Fruit fly (Drosophila melanogaster) whole organism, embryonic: Measurements from ENCODE around the gene CG13390.
A peak's percentile ranks its signal among the peaks of the same experiment; 100 is the strongest.

Experiments used
- Abd-B ChIP-seq: fragments of 200-800 bp; sonication (Bioruptor generic); optimal IDR thresholded peaks from 2 replicates; lab custom pipeline; 2018; ENCODE audit warnings: missing biosample characterization, mild to moderate bottlenecking, missing genetic modification characterization, moderate library complexity
- Bteb2 ChIP-seq: fragments of 200-800 bp; sonication (Bioruptor generic); optimal IDR thresholded peaks from 2 replicates; lab custom pipeline; 2016; ENCODE audit warnings: missing biosample characterization, missing genetic modification characterization
- CG10274 ChIP-seq: fragments of 200-800 bp; sonication (Bioruptor generic); optimal IDR thresholded peaks from 3 replicates; lab custom pipeline; 2017; ENCODE audit warnings: missing biosample characterization, mild to moderate bottlenecking, missing genetic modification characterization
- CG10654 ChIP-seq: fragments of 200-800 bp; sonication (Bioruptor generic); optimal IDR thresholded peaks from 2 replicates; lab custom pipeline; 2016; ENCODE audit warnings: missing biosample characterization, missing genetic modification characterization
- CG11695 ChIP-seq: fragments of 200-800 bp; sonication (Bioruptor generic); IDR thresholded peaks from 3 replicates; pipeline ENCODE4 v1.3.6; 2022; ENCODE audit warnings: missing biosample characterization, missing genetic modification characterization
- CG16779 ChIP-seq: fragments of 200-800 bp; sonication (Bioruptor generic); IDR thresholded peaks from 2 replicates; pipeline ENCODE4 v1.3.6; 2022; ENCODE audit warnings: missing biosample characterization, missing genetic modification characterization
- CG16863 ChIP-seq: fragments of 200-800 bp; sonication (Bioruptor generic); optimal IDR thresholded peaks from 3 replicates; lab custom pipeline; 2016; ENCODE audit warnings: missing biosample characterization, missing genetic modification characterization
- CG17328 ChIP-seq: fragments of 200-800 bp; sonication (Bioruptor generic); IDR thresholded peaks from 2 replicates; pipeline ENCODE4 v1.3.6; 2022; ENCODE audit warnings: missing biosample characterization, missing genetic modification characterization
- CG17568 ChIP-seq: fragments of 200-800 bp; sonication (Bioruptor generic); optimal IDR thresholded peaks from 2 replicates; lab custom pipeline; 2018; ENCODE audit warnings: missing biosample characterization, mild to moderate bottlenecking, missing genetic modification characterization, moderate library complexity
- CG18011 ChIP-seq: fragments of 200-800 bp; sonication (Bioruptor generic); optimal IDR thresholded peaks from 2 replicates; lab custom pipeline; 2017; ENCODE audit warnings: missing biosample characterization, missing genetic modification characterization, mild to moderate bottlenecking, moderate library complexity, missing genotype
- CG30403 ChIP-seq: fragments of 200-800 bp; sonication (Bioruptor generic); optimal IDR thresholded peaks from 3 replicates; lab custom pipeline; 2016; ENCODE audit warnings: missing biosample characterization, missing genetic modification characterization
- CG3065 ChIP-seq: fragments of 200-800 bp; sonication (Bioruptor generic); optimal IDR thresholded peaks from 2 replicates; lab custom pipeline; 2016; ENCODE audit warnings: missing biosample characterization, missing genetic modification characterization
- CG4328 ChIP-seq: fragments of 200-800 bp; sonication (Bioruptor generic); optimal IDR thresholded peaks from 3 replicates; lab custom pipeline; 2017; ENCODE audit warnings: missing biosample characterization, missing genetic modification reagents, missing genetic modification characterization
- CG6654 ChIP-seq: fragments of 200-800 bp; sonication (Bioruptor generic); optimal IDR thresholded peaks from 2 replicates; lab custom pipeline; 2017; ENCODE audit warnings: missing biosample characterization, mild to moderate bottlenecking, missing genetic modification characterization
- CG7357 ChIP-seq: fragments of 200-800 bp; sonication (Bioruptor generic); IDR thresholded peaks from 3 replicates; pipeline ENCODE4 v1.3.6; 2022; ENCODE audit warnings: missing biosample characterization, missing genetic modification characterization
- CG7745 ChIP-seq: fragments of 200-800 bp; sonication (Bioruptor generic); optimal IDR thresholded peaks from 2 replicates; lab custom pipeline; 2018; ENCODE audit warnings: missing biosample characterization, mild to moderate bottlenecking, missing genetic modification characterization, moderate library complexity
- CG9876 ChIP-seq: fragments of 200-800 bp; sonication (Bioruptor generic); optimal IDR thresholded peaks from 2 replicates; lab custom pipeline; 2016; ENCODE audit warnings: missing biosample characterization, missing genetic modification characterization
- CrebB ChIP-seq: fragments of 200-800 bp; sonication (Bioruptor generic); optimal IDR thresholded peaks from 3 replicates; lab custom pipeline; 2018; ENCODE audit warnings: missing biosample characterization, mild to moderate bottlenecking, missing genetic modification characterization
- E2f1 ChIP-seq: fragments of 200-800 bp; sonication (Bioruptor generic); IDR thresholded peaks from 2 replicates; pipeline ENCODE4 v1.3.6; 2022; ENCODE audit warnings: missing biosample characterization, missing genetic modification characterization
- Gug ChIP-seq: fragments of 200-800 bp; sonication (Bioruptor generic); IDR thresholded peaks from 4 replicates; pipeline ENCODE4 v1.3.6; 2022; ENCODE audit warnings: missing biosample characterization, missing genetic modification characterization
- H2.0 ChIP-seq: fragments of 200-800 bp; sonication (Bioruptor generic); IDR thresholded peaks from 2 replicates; pipeline ENCODE4 v1.3.6; 2022; ENCODE audit warnings: missing biosample characterization, missing genetic modification characterization
- HmgZ ChIP-seq: fragments of 200-800 bp; sonication (Bioruptor generic); optimal IDR thresholded peaks from 2 replicates; lab custom pipeline; 2018; ENCODE audit warnings: missing biosample characterization, mild to moderate bottlenecking, missing genetic modification characterization
- Lim3 ChIP-seq: fragments of 200-800 bp; sonication (Bioruptor generic); IDR thresholded peaks from 2 replicates; pipeline ENCODE4 v1.3.6; 2022; ENCODE audit warnings: missing biosample characterization, missing genetic modification characterization
- Mad ChIP-seq: fragments of 200-800 bp; sonication (Bioruptor generic); optimal IDR thresholded peaks from 2 replicates; lab custom pipeline; 2016; ENCODE audit warnings: missing biosample characterization, missing genetic modification characterization
- Mes4 ChIP-seq: fragments of 200-800 bp; sonication (Bioruptor generic); optimal IDR thresholded peaks from 2 replicates; lab custom pipeline; 2016; ENCODE audit warnings: missing biosample characterization, missing genetic modification characterization
- Mrtf ChIP-seq: fragments of 200-800 bp; sonication (Bioruptor generic); IDR thresholded peaks from 3 replicates; pipeline ENCODE4 v1.3.6; 2022; ENCODE audit warnings: missing biosample characterization, missing genetic modification characterization
- Nf-YC ChIP-seq: fragments of 200-800 bp; optimal IDR thresholded peaks from 3 replicates; lab custom pipeline; 2019; ENCODE audit warnings: missing biosample characterization, mild to moderate bottlenecking, missing genetic modification characterization, moderate library complexity
- Rfx ChIP-seq: fragments of 200-800 bp; sonication (Bioruptor generic); IDR thresholded peaks from 2 replicates; pipeline ENCODE4 v1.3.6; 2022; ENCODE audit warnings: missing biosample characterization, missing genetic modification characterization
- Scr ChIP-seq: fragments of 200-800 bp; sonication (Bioruptor generic); IDR thresholded peaks from 2 replicates; pipeline ENCODE4 v1.3.6; 2022; ENCODE audit warnings: missing biosample characterization, missing genetic modification characterization; ENCODE audit not compliant: partially characterized antibody
- Spps ChIP-seq: fragments of 200-800 bp; sonication (Bioruptor generic); optimal IDR thresholded peaks from 2 replicates; lab custom pipeline; 2018; ENCODE audit warnings: missing biosample characterization, mild to moderate bottlenecking, missing genetic modification characterization
- al ChIP-seq: fragments of 200-800 bp; sonication (Bioruptor generic); IDR thresholded peaks from 2 replicates; pipeline ENCODE4 v1.3.6; 2022; ENCODE audit warnings: missing biosample characterization, missing genetic modification characterization
- ap ChIP-seq: fragments of 200-800 bp; sonication (Bioruptor generic); IDR thresholded peaks from 2 replicates; pipeline ENCODE4 v1.3.6; 2022; ENCODE audit warnings: missing biosample characterization, missing genetic modification characterization
- chif ChIP-seq, 2 experiments: fragments of 200-800 bp; sonication (Bioruptor generic); optimal IDR thresholded peaks; 3 replicates each; lab custom pipeline; 2016; ENCODE audit warnings: missing biosample characterization in 2 of 2, missing genetic modification characterization in 2 of 2
- dpn ChIP-seq, 2 experiments: fragments of 200-800 bp; sonication (Bioruptor generic); optimal IDR thresholded peaks; 3 replicates each; lab custom pipeline; 2016; ENCODE audit warnings: missing biosample characterization in 2 of 2, missing genetic modification characterization in 2 of 2
- fu2 ChIP-seq: fragments of 200-800 bp; sonication (Bioruptor generic); optimal IDR thresholded peaks from 2 replicates; lab custom pipeline; 2016; ENCODE audit warnings: missing biosample characterization, missing genetic modification characterization
- gsb-n ChIP-seq: fragments of 200-800 bp; sonication (Bioruptor generic); optimal IDR thresholded peaks from 3 replicates; lab custom pipeline; 2018; ENCODE audit warnings: missing biosample characterization, mild to moderate bottlenecking, missing genetic modification characterization
- hkb ChIP-seq, 2 experiments: fragments of 200-800 bp in 1 of 2; fragments of >200 bp in 1 of 2; sonication (Bioruptor generic) in 1 of 2; IDR thresholded peaks in 1 of 2; optimal IDR thresholded peaks in 1 of 2; 2 replicates each; pipeline versions ENCODE4 v1.3.6 to Lab custom; 2017 to 2022; ENCODE audit warnings: missing biosample characterization in 1 of 2, missing genetic modification characterization in 1 of 2
- jing ChIP-seq: fragments of 200-800 bp; sonication (Bioruptor generic); optimal IDR thresholded peaks from 2 replicates; lab custom pipeline; 2018; ENCODE audit warnings: missing biosample characterization, mild to moderate bottlenecking, missing genetic modification characterization
- lov ChIP-seq, 2 experiments: fragments of 200-800 bp in 1 of 2; fragments of >200 bp in 1 of 2; sonication (Bioruptor generic) in 1 of 2; IDR thresholded peaks in 1 of 2; optimal IDR thresholded peaks in 1 of 2; 2 replicates in 1 of 2; 3 replicates in 1 of 2; pipeline versions ENCODE4 v1.3.6 to Lab custom; 2017 to 2022; ENCODE audit warnings: missing biosample characterization in 1 of 2, missing genetic modification characterization in 1 of 2
- maf-S ChIP-seq: fragments of 200-800 bp; sonication (Bioruptor generic); optimal IDR thresholded peaks from 2 replicates; lab custom pipeline; 2016; ENCODE audit warnings: missing biosample characterization, missing genetic modification characterization
- peb ChIP-seq: fragments of 200-800 bp; sonication (Bioruptor generic); IDR thresholded peaks from 2 replicates; pipeline ENCODE4 v1.3.6; 2022; ENCODE audit warnings: missing biosample characterization, missing genetic modification characterization
- pros ChIP-seq: fragments of 200-800 bp; sonication (Bioruptor generic); optimal IDR thresholded peaks from 3 replicates; lab custom pipeline; 2019; ENCODE audit warnings: missing biosample characterization, mild to moderate bottlenecking, missing genetic modification characterization, moderate library complexity
- shn ChIP-seq: fragments of 200-800 bp; sonication (Bioruptor generic); optimal IDR thresholded peaks from 3 replicates; lab custom pipeline; 2016; ENCODE audit warnings: missing biosample characterization, missing genetic modification characterization
- sima ChIP-seq: fragments of 200-800 bp; sonication (Bioruptor generic); optimal IDR thresholded peaks from 2 replicates; lab custom pipeline; 2016; ENCODE audit warnings: missing biosample characterization, missing genetic modification characterization
- stc ChIP-seq: fragments of 200-800 bp; sonication (Bioruptor generic); IDR thresholded peaks from 2 replicates; pipeline ENCODE4 v1.3.6; 2022; ENCODE audit warnings: missing biosample characterization, missing genetic modification characterization
- tap ChIP-seq: fragments of 200-800 bp; optimal IDR thresholded peaks from 3 replicates; lab custom pipeline; 2019; ENCODE audit warnings: missing biosample characterization, mild to moderate bottlenecking, missing genetic modification characterization, moderate library complexity
- yki ChIP-seq: fragments of >200 bp; optimal IDR thresholded peaks from 3 replicates; lab custom pipeline; 2018
- zen ChIP-seq: fragments of 200-800 bp; sonication (Bioruptor generic); optimal IDR thresholded peaks from 3 replicates; lab custom pipeline; 2018; ENCODE audit warnings: missing biosample characterization, mild to moderate bottlenecking, missing genetic modification characterization, moderate library complexity

The CG13390 gene

DNA sequence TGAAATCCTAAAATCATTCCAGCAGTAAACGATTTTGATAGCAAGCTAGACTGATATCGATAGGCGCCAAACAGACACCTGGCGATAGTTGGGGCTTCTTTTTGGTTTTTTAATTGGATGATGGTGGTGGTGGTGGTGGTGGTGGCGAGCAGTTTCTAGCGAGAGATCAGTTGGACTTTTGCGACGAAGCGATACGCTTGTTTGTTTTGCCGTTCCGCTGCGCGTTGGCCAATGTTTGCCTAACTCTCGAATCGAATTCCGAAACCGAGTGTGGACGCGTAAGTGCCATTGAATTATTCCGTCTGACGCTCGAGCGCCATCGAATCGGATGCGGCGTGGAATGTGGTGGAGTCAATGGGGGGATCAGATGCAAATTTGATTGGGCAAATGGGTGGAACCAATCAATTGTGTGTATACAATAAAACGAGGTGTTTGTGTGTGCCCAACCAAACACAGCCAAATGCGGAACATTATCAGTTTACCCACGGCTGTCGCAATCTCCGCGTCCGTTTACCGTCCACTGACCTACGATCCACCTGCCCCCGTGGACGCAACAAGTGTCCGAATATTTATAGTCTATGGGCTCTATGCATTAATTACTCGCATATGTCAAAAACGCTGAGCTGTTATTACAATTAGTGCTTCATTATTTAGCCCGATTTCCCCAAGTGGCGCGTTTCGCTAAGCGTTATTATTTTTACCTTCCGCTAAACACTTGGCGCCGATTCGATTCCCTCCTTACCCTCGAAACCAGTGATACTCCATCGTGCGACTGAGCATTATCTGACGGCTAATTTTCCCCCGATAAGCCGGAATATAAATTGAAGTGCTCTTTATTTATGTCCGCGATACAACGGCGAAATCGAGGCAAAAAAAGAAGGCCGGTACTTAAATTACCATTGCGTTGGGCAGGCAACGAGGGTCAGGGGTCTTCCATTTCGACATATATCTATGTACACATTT, 6.0 kb downstream of the CG13390 start, which contains the start of gene CG17292 (continued):
- TF ChIP-seq Gug (GFP tag; lab: Robert Waterston, UW) (peak; percentile 40; the same call in 2 of the 4 replicates), Mes4 (GFP tag; lab: Kevin White, UChicago) (peak; percentile 27), CG16863 (GFP tag; lab: Kevin White, UChicago) (peak; percentile 6), peb (GFP tag; lab: Robert Waterston, UW) (no peak), CG10274 (GFP tag; lab: Kevin White, UChicago) (peak; percentile 13), hkb (optimal IDR thresholded peaks at IDR 0.05; lab: Kevin White, UChicago) (no peak), hkb (GFP tag; IDR thresholded peaks at IDR 0.05; lab: Robert Waterston, UW) (peak; percentile 85), HmgZ (tag; lab: Kevin White, UChicago) (peak; percentile 83), E2f1 (GFP tag; lab: Robert Waterston, UW) (peak; percentile 41; the same call in 1 of the 2 replicates), ap (GFP tag; lab: Robert Waterston, UW) (0 out of 2 replicates have a peak, but pooled peaks have one; percentile 39), chif (GFP tag; optimal IDR thresholded peaks at IDR 0.05; lab: Kevin White, UChicago) (no peak), shn (GFP tag; lab: Kevin White, UChicago) (peak; percentile 46), CG7357 (GFP tag; lab: Robert Waterston, UW) (0 out of 3 replicates have a peak, but pooled peaks have one; percentile 27), tap (tag; lab: Kevin White, UChicago) (peak; percentile 24), Mad (GFP tag; lab: Kevin White, UChicago) (peak; percentile 42), Nf-YC (tag; lab: Kevin White, UChicago) (peak; percentile 97), jing (GFP tag; lab: Kevin White, UChicago) (no peak), stc (GFP tag; lab: Robert Waterston, UW) (0 out of 2 replicates have a peak, but pooled peaks have one; percentile 40), CG17568 (GFP tag; lab: Kevin White, UChicago) (no peak), Lim3 (GFP tag; lab: Robert Waterston, UW) (0 out of 2 replicates have a peak, but pooled peaks have one; percentile 14), maf-S (GFP tag; lab: Kevin White, UChicago) (peak; percentile 17), pros (GFP tag; lab: Kevin White, UChicago) (no peak), CG3065 (GFP tag; lab: Kevin White, UChicago) (no peak), Spps (tag; lab: Kevin White, UChicago) (no peak), CG4328 (GFP tag; lab: Kevin White, UChicago) (peak; percentile 9), zen (no peak), CG6654 (no peak), lov (optimal IDR thresholded peaks at IDR 0.05; lab: Kevin White, UChicago) (no peak), lov (GFP tag; IDR thresholded peaks at IDR 0.05; lab: Robert Waterston, UW) (0 out of 3 replicates have a peak, but pooled peaks have one; percentile 55), H2.0 (peak; percentile 37; the same call in 1 of the 2 replicates), CG9876 (GFP tag; lab: Kevin White, UChicago) (no peak), Bteb2 (GFP tag; lab: Kevin White, UChicago) (no peak), CrebB (tag; lab: Kevin White, UChicago) (peak; percentile 85), Mrtf (GFP tag; lab: Robert Waterston, UW) (no peak; the same call in 2 of the 3 replicates), CG7745 (tag; lab: Kevin White, UChicago) (no peak), Abd-B (GFP tag; lab: Kevin White, UChicago) (no peak), CG11695 (GFP tag; lab: Robert Waterston, UW) (peak; percentile 48; the same call in 1 of the 3 replicates), sima (GFP tag; lab: Kevin White, UChicago) (no peak), CG10654 (GFP tag; lab: Kevin White, UChicago) (no peak), al (GFP tag; lab: Robert Waterston, UW) (no peak), CG30403 (no peak), Rfx (peak; percentile 82), yki (lab: Kevin White, UChicago) (no peak), fu2 (no peak), CG18011 (peak; percentile 39), dpn (GFP tag; optimal IDR thresholded peaks at IDR 0.05; lab: Kevin White, UChicago) (peak in 1 of 2 experiments; percentile 59), CG17328 (GFP tag; lab: Robert Waterston, UW) (peak; percentile 50), Scr (peak; percentile 90), CG16779 (peak; percentile 84), gsb-n (tag; lab: Kevin White, UChicago) (peak; percentile 66)
